Worm (Caenorhabditis elegans): ENCODE measurements around the gene B0454.26.

DNA sequence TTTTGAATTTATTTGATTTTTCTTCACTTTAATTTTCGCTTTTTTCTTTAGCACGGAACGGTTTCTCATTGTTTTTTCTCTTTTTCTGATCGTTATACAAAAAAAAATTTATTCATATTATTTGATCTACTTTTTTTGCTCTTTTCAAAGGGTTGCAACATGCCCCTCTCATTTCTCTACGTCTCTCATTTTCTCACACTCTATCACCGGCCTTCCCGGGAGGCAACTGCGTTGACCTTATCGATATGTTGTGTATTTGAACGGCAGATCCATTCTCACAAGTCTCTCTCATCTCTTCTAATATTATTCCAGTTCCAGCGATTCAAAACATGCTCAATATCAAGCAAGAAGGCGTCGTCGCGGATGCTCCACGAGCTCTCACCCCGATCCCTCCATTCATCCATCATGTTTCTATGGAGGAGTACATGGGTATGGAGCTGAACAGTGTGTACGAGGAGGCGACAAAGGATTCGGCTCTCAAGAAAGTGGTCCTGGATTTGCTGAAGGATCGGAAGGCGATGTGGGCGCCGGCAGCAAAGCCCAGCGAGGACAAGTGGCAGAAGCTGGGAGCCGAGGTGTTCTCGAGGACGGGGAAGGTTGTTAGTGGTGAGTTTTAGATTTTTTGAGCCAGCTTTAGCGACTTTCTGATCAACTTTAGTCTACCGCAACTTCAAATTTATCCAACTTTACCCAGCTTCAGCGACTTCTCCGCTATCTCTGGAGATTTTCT lies 37.7 kb downstream of the B0454.26 start, which contains the start of gene lido-9:
- TF ChIP-seq klf-2 (GFP tag; conservative IDR thresholded peaks at IDR 0.05) (no peak), cog-1 (tag; optimal IDR thresholded peaks at IDR 0.05) (no peak), ref-1 (GFP tag; conservative IDR thresholded peaks at IDR 0.05) (no peak), ztf-23 (GFP tag; IDR thresholded peaks at IDR 0.05) (no peak), tab-1 (GFP tag; IDR thresholded peaks at IDR 0.05) (no peak)
